Worm (Caenorhabditis elegans) whole organism, L4/young adult: ENCODE data around the gene fipr-25.

Source experiments
- W03F9.2 ChIP-seq: fragments of 150-350 bp; optimal IDR thresholded peaks from 2 replicates; lab custom pipeline; 2014; ENCODE audit warnings: missing biosample characterization, missing genetic modification characterization
- dao-5 ChIP-seq: sonication (generic microtip); optimal IDR thresholded peaks from 2 replicates; lab custom pipeline; 2016; ENCODE audit warnings: missing genotype, missing genetic modification characterization, moderate library complexity, missing compliant biosample characterization
- him-1 ChIP-seq: sonication (generic microtip); optimal IDR thresholded peaks from 2 replicates; lab custom pipeline; 2016; ENCODE audit warnings: missing genotype, missing genetic modification reagents, missing genetic modification characterization, missing compliant biosample characterization

DNA sequence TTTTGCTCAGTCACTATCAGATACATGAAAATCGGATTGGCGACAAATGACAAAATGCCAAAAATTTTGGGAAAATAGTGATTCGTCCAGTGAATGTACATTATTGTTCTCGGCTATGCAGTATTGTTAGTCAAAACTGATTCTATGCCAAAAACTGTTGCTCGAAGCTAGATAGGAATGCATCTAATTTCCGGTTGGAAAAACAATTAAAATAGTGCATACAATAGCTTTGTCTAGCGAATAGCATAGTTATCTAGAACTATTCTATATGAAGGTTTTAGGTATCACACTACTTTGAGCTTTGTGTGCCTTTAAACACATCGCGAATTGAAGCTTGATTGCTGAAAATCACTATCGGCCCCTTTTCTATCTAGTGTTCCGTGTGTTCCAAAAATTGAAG is 7.6 kb downstream of the fipr-25 start, which contains the start of gene srj-15:
- TF ChIP-seq dao-5 (tag; lab: Kevin White, UChicago) (no peak), him-1 (tag; lab: Kevin White, UChicago) (no peak), W03F9.2 (tag; lab: Kevin White, UChicago) (no peak)
